Fruit fly (Drosophila melanogaster) whole organism, adult: ENCODE measurements around the gene CG31174.

Experiments used
- CG11617 ChIP-seq: fragments of 200-800 bp; sonication (Bioruptor generic); optimal IDR thresholded peaks from 2 replicates; lab custom pipeline; 2017; ENCODE audit warnings: mild to moderate bottlenecking, missing biosample characterization, missing genetic modification reagents, missing genetic modification characterization
- CG12768 ChIP-seq: fragments of 200-800 bp; sonication (Bioruptor generic); optimal IDR thresholded peaks from 2 replicates; lab custom pipeline; 2017; ENCODE audit warnings: missing biosample characterization, missing genetic modification characterization, mild to moderate bottlenecking, moderate library complexity, missing genetic modification reagents
- CG14711 ChIP-seq: fragments of 200-800 bp; sonication (Bioruptor generic); optimal IDR thresholded peaks from 2 replicates; lab custom pipeline; 2018; ENCODE audit warnings: missing biosample characterization, mild to moderate bottlenecking, missing genetic modification characterization, moderate library complexity
- CG1620 ChIP-seq: fragments of 200-800 bp; sonication (Bioruptor generic); optimal IDR thresholded peaks from 2 replicates; lab custom pipeline; 2016; ENCODE audit warnings: missing biosample characterization, missing genetic modification characterization
- CG33017 ChIP-seq: fragments of 200-800 bp; sonication (Bioruptor generic); optimal IDR thresholded peaks from 2 replicates; lab custom pipeline; 2018; ENCODE audit warnings: missing biosample characterization, mild to moderate bottlenecking, missing genetic modification characterization, moderate library complexity
- CG5204 ChIP-seq: fragments of 200-800 bp; sonication (Bioruptor generic); optimal IDR thresholded peaks from 2 replicates; lab custom pipeline; 2016; ENCODE audit warnings: missing biosample characterization, missing genetic modification characterization
- CG7045 ChIP-seq: fragments of 200-800 bp; sonication (Bioruptor generic); optimal IDR thresholded peaks from 2 replicates; lab custom pipeline; 2017; ENCODE audit warnings: missing biosample characterization, mild to moderate bottlenecking, missing genetic modification characterization
- CG7101 ChIP-seq: fragments of 200-800 bp; sonication (Bioruptor generic); optimal IDR thresholded peaks from 2 replicates; lab custom pipeline; 2018; ENCODE audit warnings: missing biosample characterization, mild to moderate bottlenecking, missing genetic modification characterization, moderate library complexity
- Clk ChIP-seq: fragments of 200-800 bp; sonication (Bioruptor generic); optimal IDR thresholded peaks from 2 replicates; lab custom pipeline; 2017; ENCODE audit warnings: missing biosample characterization, missing genetic modification characterization
- Crg-1 ChIP-seq: fragments of 200-800 bp; sonication (Bioruptor generic); optimal IDR thresholded peaks from 2 replicates; lab custom pipeline; 2016; ENCODE audit warnings: missing biosample characterization, missing genetic modification characterization
- Hr96 ChIP-seq: fragments of 200-800 bp; sonication (Bioruptor generic); optimal IDR thresholded peaks from 2 replicates; lab custom pipeline; 2016; ENCODE audit warnings: missing biosample characterization, missing genetic modification characterization
- Mnt ChIP-seq: fragments of 200-800 bp; sonication (Bioruptor generic); optimal IDR thresholded peaks from 2 replicates; lab custom pipeline; 2016; ENCODE audit warnings: missing biosample characterization, mild to moderate bottlenecking, missing genetic modification characterization
- bab1 ChIP-seq: fragments of 200-800 bp; sonication (Bioruptor generic); optimal IDR thresholded peaks from 3 replicates; lab custom pipeline; 2019; ENCODE audit warnings: missing biosample characterization, mild to moderate bottlenecking, missing genetic modification characterization, moderate library complexity
- cic ChIP-seq: fragments of 200-800 bp; sonication (Bioruptor generic); optimal IDR thresholded peaks from 2 replicates; lab custom pipeline; 2017; ENCODE audit warnings: missing biosample characterization, mild to moderate bottlenecking, missing genetic modification characterization, moderate library complexity
- cnc ChIP-seq, 2 experiments: fragments of >200 bp; optimal IDR thresholded peaks; 2 replicates each; lab custom pipeline; 2017
- kay ChIP-seq: fragments of 200-800 bp; sonication (Bioruptor generic); peaks from one replicate; lab custom pipeline; 2016; ENCODE audit warnings: missing biosample characterization, missing genetic modification characterization, borderline replicate concordance
- ovo ChIP-seq: fragments of 200-800 bp; sonication (Bioruptor generic); optimal IDR thresholded peaks from 2 replicates; lab custom pipeline; 2016; ENCODE audit warnings: missing biosample characterization, missing genetic modification characterization
- pad ChIP-seq: fragments of 200-800 bp; sonication (Bioruptor generic); optimal IDR thresholded peaks from 3 replicates; lab custom pipeline; 2017; ENCODE audit warnings: missing biosample characterization, missing genetic modification characterization, mild to moderate bottlenecking, moderate library complexity, missing genetic modification reagents
- tj ChIP-seq: fragments of 200-800 bp; sonication (Bioruptor generic); optimal IDR thresholded peaks from 3 replicates; lab custom pipeline; 2017; ENCODE audit warnings: missing biosample characterization, mild to moderate bottlenecking, missing genetic modification characterization, moderate library complexity
- toe ChIP-seq: fragments of 200-800 bp; sonication (Bioruptor generic); optimal IDR thresholded peaks from 2 replicates; lab custom pipeline; 2016; ENCODE audit warnings: missing biosample characterization, missing genetic modification characterization

The CG31174 gene

DNA sequence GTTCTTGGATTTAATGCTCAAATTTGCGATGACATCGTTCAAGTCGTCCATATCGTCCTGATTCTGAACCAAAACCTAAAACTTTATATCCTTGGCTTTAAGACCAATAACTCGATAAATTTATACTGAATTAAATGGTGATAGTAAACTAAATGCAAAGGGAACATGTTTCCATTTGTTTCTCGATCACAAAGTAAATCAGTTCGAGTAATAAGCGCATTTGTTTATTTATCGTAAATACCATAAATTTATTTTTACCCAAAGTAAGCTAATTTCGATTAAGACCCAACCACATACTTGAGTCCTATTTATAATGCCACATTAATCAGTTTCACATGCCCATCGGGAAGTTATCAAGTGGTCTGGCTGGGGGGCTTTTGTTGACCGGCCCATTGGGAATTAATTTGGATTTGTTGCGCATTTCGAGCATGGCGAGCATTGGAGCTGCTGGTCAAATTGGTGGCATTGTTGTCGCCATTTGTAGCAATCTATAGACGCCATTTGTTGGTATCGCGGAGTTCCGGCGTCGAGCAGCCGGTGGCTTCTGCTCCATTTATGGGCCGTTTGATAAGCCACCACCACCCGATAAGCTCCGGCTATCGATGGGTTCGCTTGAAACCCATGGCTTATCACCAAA lies at the start of gene CG31174:
Gene CG31174 (minus strand): TSS at position 51 of the 637 bp plus-strand sequence.
- TF ChIP-seq Crg-1 (GFP tag; lab: Kevin White, UChicago), result no peak
- TF ChIP-seq kay (GFP tag; lab: Kevin White, UChicago), result peak; percentile 53
- no peak for TF ChIP-seq CG1620

DNA sequence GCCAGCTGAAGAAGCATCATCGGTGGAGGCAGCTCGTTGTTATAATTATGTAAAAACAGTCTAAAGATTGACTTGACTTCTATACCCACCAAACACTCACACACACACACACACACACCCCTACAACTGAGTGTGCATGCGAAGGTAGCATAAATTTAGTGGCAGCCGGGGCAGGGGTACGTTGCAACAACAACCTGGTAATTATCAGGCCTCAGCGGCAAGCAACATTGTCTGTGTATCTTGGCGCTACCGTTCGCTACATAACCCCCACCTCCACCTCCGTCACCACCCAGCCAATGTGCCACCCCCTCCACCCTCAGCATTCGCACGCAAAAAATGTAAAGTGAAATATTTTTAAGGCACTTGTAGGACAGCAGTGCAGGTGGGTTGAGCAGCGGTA lies 47.7 kb upstream of the CG31174 start:
- TF ChIP-seq CG14711 (tag; lab: Kevin White, UChicago) (no peak), kay (GFP tag; lab: Kevin White, UChicago) (no peak), CG12768 (GFP tag; lab: Kevin White, UChicago) (no peak), CG33017 (tag; lab: Kevin White, UChicago) (no peak), pad (no peak), CG5204 (GFP tag; lab: Kevin White, UChicago) (no peak), CG7045 (GFP tag; lab: Kevin White, UChicago) (no peak), tj (GFP tag; lab: Kevin White, UChicago) (no peak), toe (no peak), Hr96 (GFP tag; lab: Kevin White, UChicago) (no peak)

DNA sequence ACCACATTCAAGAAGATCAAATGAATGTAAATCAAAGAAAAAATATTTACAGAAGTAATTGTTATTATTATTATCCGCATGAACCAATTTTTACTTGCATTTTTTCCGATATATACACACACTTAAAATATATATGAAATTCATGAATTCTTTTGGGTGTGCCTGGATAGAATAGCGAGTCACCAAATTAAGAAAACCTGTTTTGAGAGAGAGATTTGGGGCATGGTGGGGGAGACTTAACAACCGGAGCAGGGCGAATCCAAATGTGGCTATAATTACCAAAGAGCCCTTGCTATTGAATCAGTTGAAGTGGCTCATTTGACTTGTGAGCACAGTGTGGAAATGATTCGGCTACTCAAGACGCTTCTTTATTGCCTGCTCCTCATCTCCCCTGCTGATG lies 44.1 kb upstream of the CG31174 start, which contains the start of gene Qsox2:
Gene Qsox2 (plus strand): TSS at position 301 of the 400 bp plus-strand sequence.
- no peak for TF ChIP-seq kay (GFP tag; lab: Kevin White, UChicago)
- no peak for TF ChIP-seq CG7101
- no peak for TF ChIP-seq CG12768 (GFP tag; lab: Kevin White, UChicago)
- TF ChIP-seq CG5204 (GFP tag; lab: Kevin White, UChicago), result no peak
- TF ChIP-seq CG1620, result no peak
- TF ChIP-seq CG33017 (tag; lab: Kevin White, UChicago), result no peak
- TF ChIP-seq CG11617 (GFP tag; lab: Kevin White, UChicago), result no peak
- no peak for TF ChIP-seq Clk (GFP tag; lab: Kevin White, UChicago)
- TF ChIP-seq tj (GFP tag; lab: Kevin White, UChicago), result no peak
- no peak for TF ChIP-seq CG14711 (tag; lab: Kevin White, UChicago)
- no peak for TF ChIP-seq toe
- TF ChIP-seq Hr96 (GFP tag; lab: Kevin White, UChicago), result no peak
- TF ChIP-seq CG7045 (GFP tag; lab: Kevin White, UChicago), result no peak
- TF ChIP-seq Mnt (GFP tag; lab: Kevin White, UChicago), result no peak
- TF ChIP-seq cnc (optimal IDR thresholded peaks at IDR 0.05; lab: Kevin White, UChicago), result no peak
- no peak for TF ChIP-seq cic (GFP tag; lab: Kevin White, UChicago)
- no peak for TF ChIP-seq ovo (GFP tag; lab: Kevin White, UChicago)

DNA sequence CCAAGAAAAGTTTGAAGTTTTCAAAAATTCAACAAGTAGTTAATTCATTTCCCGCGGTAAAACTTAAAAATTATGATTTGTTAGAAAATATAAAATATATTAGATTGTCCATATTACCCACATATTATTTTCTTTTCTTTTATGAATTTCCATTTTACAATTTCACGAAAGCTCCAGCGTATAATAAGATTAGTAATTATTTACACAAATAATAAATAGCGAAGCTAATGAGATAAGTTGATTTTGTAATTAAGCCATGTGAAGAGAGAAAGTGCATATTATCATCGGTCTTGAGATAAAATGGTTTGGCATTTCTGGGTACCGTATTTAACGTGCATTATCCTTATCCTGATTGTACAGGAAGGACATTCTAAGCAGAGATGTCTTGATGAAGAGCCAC lies 42.2 kb upstream of the CG31174 start, which contains the start of gene Qsox3:
Gene Qsox3 (plus strand): TSS at position 301 of the 400 bp plus-strand sequence.
- TF ChIP-seq CG14711 (tag; lab: Kevin White, UChicago) (no peak), kay (GFP tag; lab: Kevin White, UChicago) (no peak), pad (no peak), CG7045 (GFP tag; lab: Kevin White, UChicago) (no peak), Crg-1 (GFP tag; lab: Kevin White, UChicago) (no peak), ovo (GFP tag; lab: Kevin White, UChicago) (no peak), cnc (optimal IDR thresholded peaks at IDR 0.05; lab: Kevin White, UChicago) (no peak), CG5204 (GFP tag; lab: Kevin White, UChicago) (no peak), bab1 (GFP tag; lab: Kevin White, UChicago) (no peak), CG7101 (no peak), Clk (GFP tag; lab: Kevin White, UChicago) (no peak), CG12768 (GFP tag; lab: Kevin White, UChicago) (no peak), cic (GFP tag; lab: Kevin White, UChicago) (no peak), Mnt (GFP tag; lab: Kevin White, UChicago) (no peak), CG1620 (no peak), Hr96 (GFP tag; lab: Kevin White, UChicago) (no peak), CG11617 (GFP tag; lab: Kevin White, UChicago) (no peak), CG33017 (tag; lab: Kevin White, UChicago) (no peak), tj (GFP tag; lab: Kevin White, UChicago) (no peak), toe (no peak)

DNA sequence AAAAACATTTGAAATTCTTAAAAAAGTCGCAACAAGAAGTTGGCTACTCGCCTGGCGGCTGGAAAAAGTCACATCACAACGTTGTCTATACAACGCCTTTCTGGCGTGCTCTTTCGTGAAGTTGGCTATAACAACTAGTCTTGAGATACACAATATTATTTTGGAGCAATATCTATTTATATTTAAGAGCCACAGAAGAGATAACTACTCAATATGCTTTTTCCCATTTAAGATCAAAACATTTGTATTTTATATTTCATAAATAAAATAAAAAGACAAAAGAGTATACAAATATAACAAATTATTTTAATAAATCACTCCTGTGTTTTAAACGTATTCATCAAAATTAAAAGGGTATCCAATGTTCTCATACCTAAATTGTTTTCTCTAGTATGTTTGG lies 37.6 kb upstream of the CG31174 start:
- TF ChIP-seq cic (GFP tag; lab: Kevin White, UChicago) (no peak), Hr96 (GFP tag; lab: Kevin White, UChicago) (no peak), CG11617 (GFP tag; lab: Kevin White, UChicago) (no peak), Clk (GFP tag; lab: Kevin White, UChicago) (no peak)

DNA sequence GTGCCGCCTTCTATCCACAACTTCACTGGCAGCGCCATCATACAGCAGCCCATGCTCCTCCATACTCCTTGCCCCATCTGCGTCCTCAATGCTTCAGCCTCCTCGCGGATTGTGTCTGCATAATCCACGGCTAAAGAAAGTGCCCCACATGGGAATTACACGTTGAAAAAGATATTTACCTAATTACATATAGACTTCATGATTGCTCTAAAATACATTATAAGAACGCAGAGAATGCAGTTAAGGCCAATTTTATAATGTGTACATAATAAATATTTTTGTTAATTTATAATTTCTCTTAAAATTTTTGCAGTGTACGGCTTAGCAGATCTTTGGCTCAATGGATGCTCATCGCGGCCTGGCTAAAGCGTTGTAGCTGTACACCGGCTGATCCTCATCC lies 36.3 kb upstream of the CG31174 start:
- TF ChIP-seq Crg-1 (GFP tag; lab: Kevin White, UChicago), result no peak
- TF ChIP-seq CG14711 (tag; lab: Kevin White, UChicago), result no peak
- no peak for TF ChIP-seq CG5204 (GFP tag; lab: Kevin White, UChicago)
- no peak for TF ChIP-seq ovo (GFP tag; lab: Kevin White, UChicago)
- no peak for TF ChIP-seq cic (GFP tag; lab: Kevin White, UChicago)
- no peak for TF ChIP-seq CG7045 (GFP tag; lab: Kevin White, UChicago)
- no peak for TF ChIP-seq pad
- TF ChIP-seq CG1620, result no peak
- TF ChIP-seq toe, result no peak
- TF ChIP-seq Hr96 (GFP tag; lab: Kevin White, UChicago), result no peak
- TF ChIP-seq Mnt (GFP tag; lab: Kevin White, UChicago), result no peak
- no peak for TF ChIP-seq tj (GFP tag; lab: Kevin White, UChicago)
- no peak for TF ChIP-seq CG12768 (GFP tag; lab: Kevin White, UChicago)
- no peak for TF ChIP-seq CG33017 (tag; lab: Kevin White, UChicago)
- no peak for TF ChIP-seq cnc (optimal IDR thresholded peaks at IDR 0.05; lab: Kevin White, UChicago)
- TF ChIP-seq Clk (GFP tag; lab: Kevin White, UChicago), result no peak
- TF ChIP-seq bab1 (GFP tag; lab: Kevin White, UChicago), result no peak
- no peak for TF ChIP-seq kay (GFP tag; lab: Kevin White, UChicago)
- no peak for TF ChIP-seq CG7101
- TF ChIP-seq CG11617 (GFP tag; lab: Kevin White, UChicago), result no peak
